Fruit fly (Drosophila melanogaster) whole organism, embryonic: ENCODE data around the gene CG6785.
A peak's percentile ranks its signal among the peaks of the same experiment; 100 is the strongest.

ENCODE experiments used
- Asciz ChIP-seq: fragments of 200-800 bp; sonication (Bioruptor generic); optimal IDR thresholded peaks from 2 replicates; lab custom pipeline; 2017; ENCODE audit warnings: missing biosample characterization, mild to moderate bottlenecking, missing genetic modification characterization, missing genetic modification reagents
- Awh ChIP-seq: fragments of 200-800 bp; sonication (Bioruptor generic); IDR thresholded peaks from 2 replicates; pipeline ENCODE4, ENCODE4 v1.3.6; 2022; ENCODE audit warnings: missing biosample characterization, missing genetic modification characterization
- CG11504 ChIP-seq: fragments of 200-800 bp; sonication (Bioruptor generic); optimal IDR thresholded peaks from 3 replicates; lab custom pipeline; 2019; ENCODE audit warnings: missing biosample characterization, mild to moderate bottlenecking, missing genetic modification characterization, moderate library complexity
- CG15479 ChIP-seq: fragments of 200-800 bp; sonication (Bioruptor generic); optimal IDR thresholded peaks from 3 replicates; lab custom pipeline; 2019; ENCODE audit warnings: missing biosample characterization, mild to moderate bottlenecking, missing genetic modification characterization, moderate library complexity
- CG31441 ChIP-seq: fragments of 200-800 bp; sonication (Bioruptor generic); IDR thresholded peaks from 2 replicates; pipeline ENCODE4 v1.3.6; 2022; ENCODE audit warnings: missing biosample characterization, missing genetic modification characterization
- CG3281 ChIP-seq: fragments of 200-800 bp; sonication (Bioruptor generic); optimal IDR thresholded peaks from 3 replicates; lab custom pipeline; 2017; ENCODE audit warnings: missing biosample characterization, mild to moderate bottlenecking, missing genetic modification characterization
- CG4360 ChIP-seq: fragments of 200-800 bp; sonication (Bioruptor generic); IDR thresholded peaks from 2 replicates; pipeline ENCODE4 v1.3.6; 2022; ENCODE audit warnings: missing biosample characterization, missing genetic modification characterization
- CG43689 ChIP-seq: fragments of 200-800 bp; sonication (Bioruptor generic); IDR thresholded peaks from 2 replicates; pipeline ENCODE4 v1.3.6; 2022; ENCODE audit warnings: missing biosample characterization, missing genetic modification characterization
- CG5245 ChIP-seq: fragments of 200-800 bp; sonication (Bioruptor generic); optimal IDR thresholded peaks from 3 replicates; lab custom pipeline; 2016; ENCODE audit warnings: missing biosample characterization, missing genetic modification characterization
- CG6813 ChIP-seq: fragments of 200-800 bp; sonication (Bioruptor generic); optimal IDR thresholded peaks from 2 replicates; lab custom pipeline; 2017; ENCODE audit warnings: missing biosample characterization, missing genetic modification characterization, mild to moderate bottlenecking, moderate library complexity, missing genetic modification reagents
- CG6854 ChIP-seq: fragments of 200-800 bp; sonication (Bioruptor generic); optimal IDR thresholded peaks from 3 replicates; lab custom pipeline; 2017; ENCODE audit warnings: missing biosample characterization, mild to moderate bottlenecking, missing genetic modification characterization
- CG7839 ChIP-seq: fragments of 200-800 bp; sonication (Bioruptor generic); optimal IDR thresholded peaks from 3 replicates; lab custom pipeline; 2018; ENCODE audit warnings: missing biosample characterization, mild to moderate bottlenecking, missing genetic modification characterization, moderate library complexity
- CG8478 ChIP-seq: fragments of >200 bp; optimal IDR thresholded peaks from 2 replicates; lab custom pipeline; 2018
- CG8765 ChIP-seq: fragments of 200-800 bp; sonication (Bioruptor generic); IDR thresholded peaks from 2 replicates; pipeline ENCODE4 v1.3.6; 2022; ENCODE audit warnings: missing biosample characterization, missing genetic modification characterization
- CTCF ChIP-seq: fragments of 200-800 bp; sonication (Bioruptor generic); optimal IDR thresholded peaks from 2 replicates; lab custom pipeline; 2017; ENCODE audit warnings: missing biosample characterization, mild to moderate bottlenecking, missing genetic modification characterization, moderate library complexity
- Deaf1 ChIP-seq: fragments of 200-800 bp; optimal IDR thresholded peaks from 3 replicates; lab custom pipeline; 2019; ENCODE audit warnings: missing biosample characterization, mild to moderate bottlenecking, missing genetic modification characterization, moderate library complexity
- Dfd ChIP-seq, 2 experiments: fragments of >200 bp; optimal IDR thresholded peaks; 2 replicates each; lab custom pipeline; 2017; ENCODE audit warnings: missing biosample characterization in 2 of 2, missing genetic modification characterization in 2 of 2
- Doc2 ChIP-seq: fragments of 200-800 bp; sonication (Bioruptor generic); IDR thresholded peaks from 2 replicates; pipeline ENCODE4 v1.3.6; 2022; ENCODE audit warnings: missing biosample characterization, missing genetic modification characterization
- Eip74EF ChIP-seq, 2 experiments: fragments of 200-800 bp in 1 of 2; fragments of >200 bp in 1 of 2; sonication (Bioruptor generic) in 1 of 2; optimal IDR thresholded peaks; 2 replicates each; lab custom pipeline; 2017 to 2019; ENCODE audit warnings: missing biosample characterization in 2 of 2, missing genetic modification characterization in 2 of 2, mild to moderate bottlenecking in 1 of 2, moderate library complexity in 1 of 2
- Fer2 ChIP-seq: fragments of 200-800 bp; sonication (Bioruptor generic); optimal IDR thresholded peaks from 2 replicates; lab custom pipeline; 2018; ENCODE audit warnings: missing biosample characterization, mild to moderate bottlenecking, missing genetic modification characterization, moderate library complexity
- Gug ChIP-seq: fragments of 200-800 bp; sonication (Bioruptor generic); IDR thresholded peaks from 4 replicates; pipeline ENCODE4 v1.3.6; 2022; ENCODE audit warnings: missing biosample characterization, missing genetic modification characterization
- H2.0 ChIP-seq: fragments of 200-800 bp; sonication (Bioruptor generic); IDR thresholded peaks from 2 replicates; pipeline ENCODE4 v1.3.6; 2022; ENCODE audit warnings: missing biosample characterization, missing genetic modification characterization
- Hr3 ChIP-seq: fragments of 200-800 bp; sonication (Bioruptor generic); optimal IDR thresholded peaks from 3 replicates; lab custom pipeline; 2016; ENCODE audit warnings: missing biosample characterization, missing genetic modification characterization
- Hr39 ChIP-seq: fragments of >200 bp; optimal IDR thresholded peaks from 2 replicates; lab custom pipeline; 2017
- Jarid2 ChIP-seq: fragments of 200-800 bp; sonication (Bioruptor generic); optimal IDR thresholded peaks from 3 replicates; lab custom pipeline; 2017; ENCODE audit warnings: mild to moderate bottlenecking, missing biosample characterization, missing genetic modification reagents, missing genetic modification characterization
- Lhr ChIP-seq: fragments of 200-800 bp; sonication (Bioruptor generic); optimal IDR thresholded peaks from 3 replicates; lab custom pipeline; 2017; ENCODE audit warnings: mild to moderate bottlenecking, missing biosample characterization, missing genetic modification reagents, missing genetic modification characterization
- Lpt ChIP-seq: fragments of >200 bp; optimal IDR thresholded peaks from 2 replicates; lab custom pipeline; 2018; ENCODE audit warnings: missing biosample characterization, missing genetic modification characterization
- NFAT ChIP-seq: fragments of 200-800 bp; sonication (Bioruptor generic); IDR thresholded peaks from 2 replicates; pipeline ENCODE4 v1.3.6; 2022; ENCODE audit warnings: missing biosample characterization, missing genetic modification characterization
- Neu2 ChIP-seq: fragments of 200-800 bp; sonication (Bioruptor generic); optimal IDR thresholded peaks from 3 replicates; lab custom pipeline; 2016; ENCODE audit warnings: missing biosample characterization, missing genetic modification characterization, borderline replicate concordance
- Pdp1 ChIP-seq, 2 experiments: fragments of 200-800 bp; sonication (Bioruptor generic); optimal IDR thresholded peaks; 3 replicates each; lab custom pipeline; 2016; ENCODE audit warnings: missing biosample characterization in 2 of 2, missing genetic modification characterization in 2 of 2, mild to moderate bottlenecking in 1 of 2, moderate library complexity in 1 of 2
- Sox100B ChIP-seq: fragments of 200-800 bp; sonication (Bioruptor generic); optimal IDR thresholded peaks from 3 replicates; lab custom pipeline; 2018; ENCODE audit warnings: missing biosample characterization, mild to moderate bottlenecking, missing genetic modification characterization
- Sry-β ChIP-seq: fragments of 200-800 bp; sonication (Bioruptor generic); optimal IDR thresholded peaks from 2 replicates; lab custom pipeline; 2018; ENCODE audit warnings: missing biosample characterization, mild to moderate bottlenecking, missing genetic modification characterization, moderate library complexity
- ac ChIP-seq: fragments of 200-800 bp; sonication (Bioruptor generic); optimal IDR thresholded peaks from 3 replicates; lab custom pipeline; 2017; ENCODE audit warnings: missing biosample characterization, mild to moderate bottlenecking, missing genetic modification characterization
- al ChIP-seq: fragments of 200-800 bp; sonication (Bioruptor generic); IDR thresholded peaks from 2 replicates; pipeline ENCODE4 v1.3.6; 2022; ENCODE audit warnings: missing biosample characterization, missing genetic modification characterization
- chif ChIP-seq, 2 experiments: fragments of 200-800 bp; sonication (Bioruptor generic); optimal IDR thresholded peaks; 3 replicates each; lab custom pipeline; 2016; ENCODE audit warnings: missing biosample characterization in 2 of 2, missing genetic modification characterization in 2 of 2
- croc ChIP-seq: fragments of 200-800 bp; sonication (Bioruptor generic); conservative IDR thresholded peaks from 3 replicates; pipeline ENCODE4 v1.3.6; 2022; ENCODE audit warnings: missing biosample characterization, missing genetic modification characterization
- dan ChIP-seq: fragments of 200-800 bp; sonication (Bioruptor generic); IDR thresholded peaks from 2 replicates; pipeline ENCODE4 v1.3.6; 2022; ENCODE audit warnings: missing biosample characterization, missing genetic modification characterization
- danr ChIP-seq: fragments of 200-800 bp; sonication (Bioruptor generic); IDR thresholded peaks from 2 replicates; pipeline ENCODE4 v1.3.6; 2022; ENCODE audit warnings: missing biosample characterization, missing genetic modification characterization
- dmrt11E ChIP-seq: fragments of 200-800 bp; sonication (Bioruptor generic); optimal IDR thresholded peaks from 3 replicates; lab custom pipeline; 2018; ENCODE audit warnings: missing biosample characterization, mild to moderate bottlenecking, missing genetic modification characterization, moderate library complexity
- emc ChIP-seq: fragments of 200-800 bp; sonication (Bioruptor generic); optimal IDR thresholded peaks from 2 replicates; lab custom pipeline; 2016; ENCODE audit warnings: missing biosample characterization, missing genetic modification characterization
- ems ChIP-seq: fragments of 200-800 bp; sonication (Bioruptor generic); optimal IDR thresholded peaks from 3 replicates; lab custom pipeline; 2016; ENCODE audit warnings: missing biosample characterization, missing genetic modification characterization
- en ChIP-seq: fragments of 200-800 bp; sonication (Bioruptor generic); optimal IDR thresholded peaks from 2 replicates; lab custom pipeline; 2016; ENCODE audit warnings: missing biosample characterization, missing genetic modification characterization
- ftz-f1 ChIP-seq: fragments of 200-800 bp; sonication (Bioruptor generic); optimal IDR thresholded peaks from 2 replicates; lab custom pipeline; 2016; ENCODE audit warnings: missing biosample characterization, missing genetic modification characterization
- gce ChIP-seq: fragments of 200-800 bp; sonication (Bioruptor generic); IDR thresholded peaks from 3 replicates; pipeline ENCODE4 v1.3.6; 2022; ENCODE audit warnings: missing biosample characterization, missing genetic modification characterization
- her ChIP-seq: fragments of 200-800 bp; sonication (Bioruptor generic); optimal IDR thresholded peaks from 2 replicates; lab custom pipeline; 2016; ENCODE audit warnings: missing biosample characterization, missing genetic modification characterization
- mirr ChIP-seq: fragments of 200-800 bp; sonication (Bioruptor generic); optimal IDR thresholded peaks from 3 replicates; lab custom pipeline; 2018; ENCODE audit warnings: missing biosample characterization, mild to moderate bottlenecking, missing genetic modification characterization
- phol ChIP-seq: fragments of 200-800 bp; sonication (Bioruptor generic); optimal IDR thresholded peaks from 3 replicates; lab custom pipeline; 2018; ENCODE audit warnings: missing biosample characterization, mild to moderate bottlenecking, missing genetic modification characterization, moderate library complexity
- scrt ChIP-seq: fragments of 200-800 bp; sonication (Bioruptor generic); optimal IDR thresholded peaks from 2 replicates; lab custom pipeline; 2018; ENCODE audit warnings: missing biosample characterization, mild to moderate bottlenecking, missing genetic modification characterization, moderate library complexity
- shn ChIP-seq: fragments of 200-800 bp; sonication (Bioruptor generic); optimal IDR thresholded peaks from 3 replicates; lab custom pipeline; 2016; ENCODE audit warnings: missing biosample characterization, missing genetic modification characterization
- stc ChIP-seq: fragments of 200-800 bp; sonication (Bioruptor generic); IDR thresholded peaks from 2 replicates; pipeline ENCODE4 v1.3.6; 2022; ENCODE audit warnings: missing biosample characterization, missing genetic modification characterization
- usp ChIP-seq: fragments of >200 bp; optimal IDR thresholded peaks from 2 replicates; lab custom pipeline; 2017; ENCODE audit warnings: missing biosample characterization, missing genetic modification characterization
- wdn ChIP-seq: fragments of 200-800 bp; sonication (Bioruptor generic); IDR thresholded peaks from 2 replicates; pipeline ENCODE4 v1.3.6; 2022; ENCODE audit warnings: missing biosample characterization, missing genetic modification characterization

Gene CG6785

DNA sequence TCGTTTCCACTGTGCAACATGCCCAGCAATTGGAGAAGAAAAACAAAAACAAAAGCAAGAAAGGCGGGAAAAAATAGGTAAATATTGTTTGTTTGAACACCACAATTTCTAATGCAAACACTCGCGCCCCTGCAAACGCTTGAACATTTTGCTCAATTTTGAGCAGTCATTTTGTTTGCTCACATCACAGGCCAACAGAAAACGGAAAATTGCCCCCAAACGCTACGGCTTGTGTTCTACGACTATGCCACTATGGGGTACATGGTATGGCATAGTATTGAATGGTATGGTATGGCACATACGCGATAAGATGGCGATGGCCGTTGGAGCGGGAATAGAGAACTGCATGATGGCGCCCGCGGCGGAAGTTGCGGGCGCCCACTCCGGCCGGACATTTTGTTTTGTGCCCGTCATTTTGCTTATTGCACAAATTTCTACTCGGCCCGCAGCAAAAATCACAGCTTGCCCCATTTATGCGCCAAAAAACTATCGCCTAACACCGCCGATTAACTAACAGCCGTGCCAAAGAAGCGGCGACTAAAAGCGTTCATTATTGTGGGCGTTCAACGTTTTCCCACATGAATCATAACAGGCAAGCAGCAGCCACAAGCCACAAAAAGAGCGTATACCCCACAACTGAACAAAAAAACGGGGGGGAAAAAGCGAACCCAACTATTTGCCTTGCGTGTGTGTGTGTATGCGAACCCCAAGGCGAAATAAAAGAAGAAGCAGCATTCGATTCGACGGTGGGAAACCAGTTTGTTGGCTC, 40.6 kb downstream of the CG6785 start (continued):
- TF ChIP-seq Neu2 (no peak), Fer2 (tag; lab: Kevin White, UChicago) (no peak), Deaf1 (tag; lab: Kevin White, UChicago) (no peak), CTCF (GFP tag; lab: Kevin White, UChicago) (no peak), usp (no peak), CG8478 (no peak), CG15479 (GFP tag; lab: Kevin White, UChicago) (no peak), CG6813 (peak; percentile 85), Pdp1 (GFP tag; optimal IDR thresholded peaks at IDR 0.05; lab: Kevin White, UChicago) (peak; percentile 46 to 55), emc (peak; percentile 35), NFAT (no peak), dan (no peak), ems (peak; percentile 19), Awh (GFP tag; lab: Robert Waterston, UW) (no peak), CG7839 (tag; lab: Kevin White, UChicago) (peak; percentile 22), ac (GFP tag; lab: Kevin White, UChicago) (peak; percentile 86), CG6854 (GFP tag; lab: Kevin White, UChicago) (peak; percentile 77), ftz-f1 (GFP tag; lab: Kevin White, UChicago) (peak; percentile 97), en (peak; percentile 30), H2.0 (GFP tag; lab: Robert Waterston, UW) (no peak), Gug (GFP tag; lab: Robert Waterston, UW) (no peak), CG31441 (GFP tag; lab: Robert Waterston, UW) (no peak), Sox100B (peak; percentile 72), CG5245 (GFP tag; lab: Kevin White, UChicago) (no peak), shn (GFP tag; lab: Kevin White, UChicago) (no peak), wdn (GFP tag; lab: Robert Waterston, UW) (no peak), Lhr (GFP tag; lab: Kevin White, UChicago) (no peak), Doc2 (no peak), Lpt (GFP tag; lab: Kevin White, UChicago) (no peak), CG43689 (no peak), her (peak; percentile 69), phol (tag; lab: Kevin White, UChicago) (peak; percentile 74), mirr (GFP tag; lab: Kevin White, UChicago) (peak; percentile 46), scrt (GFP tag; lab: Kevin White, UChicago) (no peak), stc (GFP tag; lab: Robert Waterston, UW) (no peak), CG3281 (GFP tag; lab: Kevin White, UChicago) (peak; percentile 68), CG8765 (no peak), Eip74EF (GFP tag; optimal IDR thresholded peaks at IDR 0.05; lab: Kevin White, UChicago) (peak in 1 of 2 experiments; percentile 38), Dfd (GFP tag; optimal IDR thresholded peaks at IDR 0.05; lab: Kevin White, UChicago) (no peak), gce (no peak), Jarid2 (GFP tag; lab: Kevin White, UChicago) (peak; percentile 56), CG11504 (tag; lab: Kevin White, UChicago) (peak; percentile 72), chif (GFP tag; optimal IDR thresholded peaks at IDR 0.05; lab: Kevin White, UChicago) (peak; percentile 27 to 42), al (GFP tag; lab: Robert Waterston, UW) (no peak), CG4360 (no peak), dmrt11E (tag; lab: Kevin White, UChicago) (peak; percentile 70), Hr39 (lab: Kevin White, UChicago) (no peak), Asciz (GFP tag; lab: Kevin White, UChicago) (peak; percentile 85), Hr3 (GFP tag; lab: Kevin White, UChicago) (no peak), croc (GFP tag; lab: Robert Waterston, UW) (no peak; the same call in 1 of the 3 replicates), Sry-β (GFP tag; lab: Kevin White, UChicago) (peak; percentile 42), danr (GFP tag; lab: Robert Waterston, UW) (no peak)
